ENCODE assay signal across 1 fruit fly cellular context in the genomic region with DNA sequence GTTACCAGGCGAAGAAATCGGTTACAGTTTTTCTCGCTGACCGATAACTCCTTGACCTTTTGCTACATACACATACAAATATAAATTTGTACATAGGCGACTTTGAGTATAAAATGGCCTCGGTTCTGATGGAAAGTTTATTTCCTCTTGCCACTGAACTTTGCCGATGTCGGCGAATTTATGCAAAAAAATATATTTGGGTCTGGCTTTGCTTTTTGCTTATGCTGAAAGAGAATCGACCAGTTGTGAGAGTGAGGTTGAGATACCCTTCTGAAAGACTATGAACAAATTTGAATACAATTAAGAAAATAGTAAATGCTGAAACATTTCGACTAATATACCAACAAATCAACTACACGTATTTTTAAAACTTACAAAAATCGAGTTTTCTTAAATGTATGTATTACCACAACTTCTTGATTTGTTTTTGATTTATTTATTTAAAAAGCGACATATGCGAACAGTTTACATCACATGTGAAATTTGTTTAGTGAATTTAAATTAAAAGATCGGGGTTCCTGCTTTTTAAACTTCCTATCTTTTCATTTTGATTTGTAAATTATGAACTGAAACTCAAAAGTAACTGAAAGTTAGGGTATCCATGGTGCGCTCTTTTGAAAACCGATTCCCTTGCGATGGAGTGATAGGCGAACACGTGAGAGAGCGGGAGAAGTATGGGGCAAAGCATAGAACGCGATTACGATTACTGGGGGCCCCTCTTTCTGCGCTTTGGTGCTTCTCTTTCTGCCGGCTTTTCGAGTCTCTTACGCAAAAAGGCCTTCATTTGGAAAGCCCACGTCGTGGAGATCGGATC.
A peak's percentile ranks its signal among the peaks of the same experiment; 100 is the strongest.
TF ChIP-seq lines count a peak whose summit lies in the region.

No protein-coding gene starts in this region.

TF ChIP-seq in whole organism, embryonic, 481 proteins besides CTCF, POLR2A, EP300 and RAD21 (continued from another document and continues in another):
- TF ChIP-seq zen (tag; optimal IDR thresholded peaks at IDR 0.05; lab: Kevin White, UChicago) = peak; percentile 25
- TF ChIP-seq CG2199 (GFP tag; IDR thresholded peaks at IDR 0.05; lab: Robert Waterston, UW) = no peak
- no peak for TF ChIP-seq pan (optimal IDR thresholded peaks at IDR 0.05; lab: Kevin White, UChicago)
- TF ChIP-seq pan (GFP tag; optimal IDR thresholded peaks at IDR 0.05 in 1 of 2, IDR thresholded peaks at IDR 0.05 in 1 of 2) = peak in 1 of 2 experiments; percentile 11
- peak; percentile 31 for TF ChIP-seq CG6654 (GFP tag; optimal IDR thresholded peaks at IDR 0.05; lab: Kevin White, UChicago)
- TF ChIP-seq CG14965 (GFP tag; optimal IDR thresholded peaks at IDR 0.05; lab: Kevin White, UChicago; ENCODE audit: borderline replicate concordance) = no peak
- TF ChIP-seq CG1602 (GFP tag; optimal IDR thresholded peaks at IDR 0.05; lab: Kevin White, UChicago) = peak; percentile 60
- no peak for TF ChIP-seq ro (GFP tag; IDR thresholded peaks at IDR 0.05; lab: Robert Waterston, UW)
- peak; percentile 34; the same call in 1 of the 2 replicates for TF ChIP-seq onecut (GFP tag; IDR thresholded peaks at IDR 0.05; lab: Robert Waterston, UW)
- peak; percentile 82 for TF ChIP-seq Max (GFP tag; optimal IDR thresholded peaks at IDR 0.05; lab: Kevin White, UChicago)
- no peak for TF ChIP-seq CG10321 (GFP tag; IDR thresholded peaks at IDR 0.05; lab: Robert Waterston, UW)
- peak; percentile 67 for TF ChIP-seq CG6854 (GFP tag; optimal IDR thresholded peaks at IDR 0.05; lab: Kevin White, UChicago)
- TF ChIP-seq emc (GFP tag; optimal IDR thresholded peaks at IDR 0.05; lab: Kevin White, UChicago) = peak; percentile 55
- TF ChIP-seq esg (GFP tag; conservative IDR thresholded peaks at IDR 0.05; lab: Robert Waterston, UW) = peak; percentile 37; the same call in 1 of the 2 replicates
- TF ChIP-seq MBD-R2 (GFP tag; IDR thresholded peaks at IDR 0.05; lab: Robert Waterston, UW) = no peak; the same call in 1 of the 2 replicates
- TF ChIP-seq nerfin-1 (tag; optimal IDR thresholded peaks at IDR 0.05; lab: Kevin White, UChicago) = peak; percentile 66
- TF ChIP-seq Atf-2 (GFP tag; optimal IDR thresholded peaks at IDR 0.05; lab: Kevin White, UChicago) = peak; percentile 67
- TF ChIP-seq CG10979 (tag; optimal IDR thresholded peaks at IDR 0.05; lab: Kevin White, UChicago) = peak; percentile 83
- peak; percentile 45 for TF ChIP-seq Mes4 (GFP tag; optimal IDR thresholded peaks at IDR 0.05; lab: Kevin White, UChicago)
- TF ChIP-seq ems (GFP tag; optimal IDR thresholded peaks at IDR 0.05; lab: Kevin White, UChicago) = peak; percentile 63
- TF ChIP-seq CG18011 (GFP tag; optimal IDR thresholded peaks at IDR 0.05; lab: Kevin White, UChicago) = peak; percentile 31
- peak; percentile 64 for TF ChIP-seq twi (tag; optimal IDR thresholded peaks at IDR 0.05; lab: Kevin White, UChicago)
- TF ChIP-seq CG3065 (GFP tag; optimal IDR thresholded peaks at IDR 0.05; lab: Kevin White, UChicago) = peak; percentile 21
- TF ChIP-seq Hr3 (GFP tag; optimal IDR thresholded peaks at IDR 0.05; lab: Kevin White, UChicago) = peak; percentile 65
- peak; percentile 78 for TF ChIP-seq CG10209 (GFP tag; optimal IDR thresholded peaks at IDR 0.05; lab: Kevin White, UChicago)
- no peak for TF ChIP-seq HmgD (GFP tag; optimal IDR thresholded peaks at IDR 0.05; lab: Kevin White, UChicago)
- TF ChIP-seq unpg (GFP tag; optimal IDR thresholded peaks at IDR 0.05; lab: Kevin White, UChicago) = peak; percentile 64
- TF ChIP-seq chif (GFP tag; optimal IDR thresholded peaks at IDR 0.05; lab: Kevin White, UChicago) = peak; percentile 57 to 67
- peak; percentile 76 for TF ChIP-seq bab2 (GFP tag; optimal IDR thresholded peaks at IDR 0.05; lab: Kevin White, UChicago)
- TF ChIP-seq bowl (GFP tag; IDR thresholded peaks at IDR 0.05; lab: Robert Waterston, UW) = no peak
- no peak for TF ChIP-seq nerfin-2 (GFP tag; IDR thresholded peaks at IDR 0.05; lab: Robert Waterston, UW; ENCODE audit: partially characterized antibody)
- TF ChIP-seq CG13894 (tag; optimal IDR thresholded peaks at IDR 0.05; lab: Kevin White, UChicago) = peak; percentile 55
- peak; percentile 58 for TF ChIP-seq CG34376 (GFP tag; optimal IDR thresholded peaks at IDR 0.05; lab: Kevin White, UChicago)
- peak; percentile 54 for TF ChIP-seq CG9932 (GFP tag; IDR thresholded peaks at IDR 0.05; lab: Robert Waterston, UW)
- no peak for TF ChIP-seq ac (GFP tag; optimal IDR thresholded peaks at IDR 0.05; lab: Kevin White, UChicago)
- peak; percentile 83 for TF ChIP-seq Hand (GFP tag; optimal IDR thresholded peaks at IDR 0.05; lab: Kevin White, UChicago)
- TF ChIP-seq trh (GFP tag; optimal IDR thresholded peaks at IDR 0.05; lab: Kevin White, UChicago) = no peak
- peak; percentile 79 for TF ChIP-seq org-1 (GFP tag; optimal IDR thresholded peaks at IDR 0.05; lab: Kevin White, UChicago)
- peak; percentile 85 for TF ChIP-seq pho (GFP tag; optimal IDR thresholded peaks at IDR 0.05; lab: Kevin White, UChicago)
- no peak for TF ChIP-seq h (optimal IDR thresholded peaks at IDR 0.05; lab: Kevin White, UChicago)
- TF ChIP-seq CG13296 (GFP tag; optimal IDR thresholded peaks at IDR 0.05; lab: Kevin White, UChicago) = peak; percentile 84
- TF ChIP-seq Xbp1 (GFP tag; optimal IDR thresholded peaks at IDR 0.05; lab: Kevin White, UChicago) = peak; percentile 75
- peak; percentile 81 for TF ChIP-seq PHDP (tag; optimal IDR thresholded peaks at IDR 0.05; lab: Kevin White, UChicago)
- TF ChIP-seq CG9817 (tag; optimal IDR thresholded peaks at IDR 0.05; lab: Kevin White, UChicago) = peak; percentile 75
- TF ChIP-seq Hr51 (GFP tag; optimal IDR thresholded peaks at IDR 0.05; lab: Kevin White, UChicago) = peak; percentile 58 to 84
- no peak for TF ChIP-seq aop (GFP tag; IDR thresholded peaks at IDR 0.05; lab: Robert Waterston, UW)
- peak; percentile 58 for TF ChIP-seq vfl (GFP tag; optimal IDR thresholded peaks at IDR 0.05; lab: Kevin White, UChicago)
- TF ChIP-seq wdn (GFP tag; IDR thresholded peaks at IDR 0.05; lab: Robert Waterston, UW) = no peak
- peak; percentile 28 for TF ChIP-seq slou (GFP tag; optimal IDR thresholded peaks at IDR 0.05; lab: Kevin White, UChicago)
- peak; percentile 9 for TF ChIP-seq p53 (GFP tag; optimal IDR thresholded peaks at IDR 0.05; lab: Kevin White, UChicago)
- TF ChIP-seq jing (GFP tag; optimal IDR thresholded peaks at IDR 0.05; lab: Kevin White, UChicago) = no peak
- no peak for TF ChIP-seq Lim3 (GFP tag; IDR thresholded peaks at IDR 0.05; lab: Robert Waterston, UW)
- TF ChIP-seq exex (tag; optimal IDR thresholded peaks at IDR 0.05; lab: Kevin White, UChicago) = peak; percentile 51
- TF ChIP-seq Nf-YA (GFP tag; IDR thresholded peaks at IDR 0.05; lab: Robert Waterston, UW) = no peak
- TF ChIP-seq bcd (GFP tag; optimal IDR thresholded peaks at IDR 0.05; lab: Kevin White, UChicago) = peak; percentile 82
- TF ChIP-seq abd-A (tag; optimal IDR thresholded peaks at IDR 0.05; lab: Kevin White, UChicago) = no peak
- TF ChIP-seq CG12236 (GFP tag; optimal IDR thresholded peaks at IDR 0.05; lab: Kevin White, UChicago) = peak; percentile 35
- TF ChIP-seq CG31441 (GFP tag; IDR thresholded peaks at IDR 0.05; lab: Robert Waterston, UW) = peak; percentile 75
- TF ChIP-seq CG7963 (GFP tag; IDR thresholded peaks at IDR 0.05; lab: Robert Waterston, UW; ENCODE audit: partially characterized antibody) = no peak
- peak; percentile 78 for TF ChIP-seq caup (GFP tag; optimal IDR thresholded peaks at IDR 0.05; lab: Kevin White, UChicago; ENCODE audit: severe bottlenecking)
- TF ChIP-seq ftz-f1 (GFP tag; optimal IDR thresholded peaks at IDR 0.05; lab: Kevin White, UChicago) = no peak
- no peak for TF ChIP-seq hb (GFP tag; IDR thresholded peaks at IDR 0.05; lab: Robert Waterston, UW; ENCODE audit: partially characterized antibody)
- TF ChIP-seq wek (GFP tag; optimal IDR thresholded peaks at IDR 0.05; lab: Kevin White, UChicago) = no peak
- TF ChIP-seq ERR (GFP tag; optimal IDR thresholded peaks at IDR 0.05; lab: Kevin White, UChicago) = peak; percentile 52
- peak; percentile 70 for TF ChIP-seq nau (GFP tag; optimal IDR thresholded peaks at IDR 0.05; lab: Kevin White, UChicago)
- TF ChIP-seq Adf1 (GFP tag; IDR thresholded peaks at IDR 0.05; lab: Robert Waterston, UW) = no peak
- peak; percentile 38 for TF ChIP-seq oc (tag; optimal IDR thresholded peaks at IDR 0.05; lab: Kevin White, UChicago)
- TF ChIP-seq CG16815 (GFP tag; optimal IDR thresholded peaks at IDR 0.05; lab: Kevin White, UChicago) = peak; percentile 80
- no peak for TF ChIP-seq CG6689 (GFP tag; IDR thresholded peaks at IDR 0.05; lab: Robert Waterston, UW)
- TF ChIP-seq sens-2 (GFP tag; IDR thresholded peaks at IDR 0.05; lab: Robert Waterston, UW) = no peak
- no peak for TF ChIP-seq mld (GFP tag; IDR thresholded peaks at IDR 0.05; lab: Robert Waterston, UW; ENCODE audit: partially characterized antibody)
- peak; percentile 56 for TF ChIP-seq Mad (GFP tag; optimal IDR thresholded peaks at IDR 0.05; lab: Kevin White, UChicago)
- no peak for TF ChIP-seq sr (GFP tag; IDR thresholded peaks at IDR 0.05; lab: Robert Waterston, UW)
- peak; percentile 60 for TF ChIP-seq Fer2 (tag; optimal IDR thresholded peaks at IDR 0.05; lab: Kevin White, UChicago)
- peak; percentile 60 for TF ChIP-seq Ets65A (GFP tag; lab: Kevin White, UChicago)
- TF ChIP-seq pfk (GFP tag; optimal IDR thresholded peaks at IDR 0.05; lab: Kevin White, UChicago) = no peak
- TF ChIP-seq Dek (tag; optimal IDR thresholded peaks at IDR 0.05; lab: Kevin White, UChicago) = peak; percentile 78
- TF ChIP-seq CG3163 (GFP tag; optimal IDR thresholded peaks at IDR 0.05; lab: Kevin White, UChicago) = peak; percentile 84
- no peak for TF ChIP-seq CG1603 (tag; optimal IDR thresholded peaks at IDR 0.05; lab: Kevin White, UChicago)
- no peak for TF ChIP-seq Bgb (GFP tag; IDR thresholded peaks at IDR 0.05; lab: Robert Waterston, UW; ENCODE audit: partially characterized antibody)
- no peak for TF ChIP-seq Dfd (GFP tag; optimal IDR thresholded peaks at IDR 0.05; lab: Kevin White, UChicago)
- peak; percentile 41; the same call in 1 of the 3 replicates for TF ChIP-seq CG11695 (GFP tag; IDR thresholded peaks at IDR 0.05; lab: Robert Waterston, UW)
- TF ChIP-seq Lpt (GFP tag; optimal IDR thresholded peaks at IDR 0.05; lab: Kevin White, UChicago) = no peak
- TF ChIP-seq Rx (GFP tag; IDR thresholded peaks at IDR 0.05; lab: Robert Waterston, UW) = no peak
- no peak for TF ChIP-seq z (GFP tag; IDR thresholded peaks at IDR 0.05; lab: Robert Waterston, UW)
- TF ChIP-seq CG5180 (GFP tag; optimal IDR thresholded peaks at IDR 0.05; lab: Kevin White, UChicago) = peak; percentile 56
- peak; percentile 66 to 76 for TF ChIP-seq dpn (GFP tag; optimal IDR thresholded peaks at IDR 0.05; lab: Kevin White, UChicago)
- peak; percentile 84 for TF ChIP-seq Oli (tag; optimal IDR thresholded peaks at IDR 0.05; lab: Kevin White, UChicago)
- peak; percentile 77 for TF ChIP-seq odd (GFP tag; optimal IDR thresholded peaks at IDR 0.05; lab: Kevin White, UChicago)
- TF ChIP-seq CG2889 (GFP tag; IDR thresholded peaks at IDR 0.05; lab: Robert Waterston, UW) = no peak
- peak; percentile 10 for TF ChIP-seq CG4282 (GFP tag; optimal IDR thresholded peaks at IDR 0.05; lab: Kevin White, UChicago)
- no peak for TF ChIP-seq ci (GFP tag; IDR thresholded peaks at IDR 0.05; lab: Robert Waterston, UW)
- peak; percentile 19; the same call in 1 of the 2 replicates for TF ChIP-seq NFAT (GFP tag; IDR thresholded peaks at IDR 0.05; lab: Robert Waterston, UW)
- TF ChIP-seq dimm (GFP tag; IDR thresholded peaks at IDR 0.05; lab: Robert Waterston, UW) = no peak
- TF ChIP-seq CG13424 (tag; optimal IDR thresholded peaks at IDR 0.05; lab: Kevin White, UChicago) = peak; percentile 85
- TF ChIP-seq CG30020 (tag; optimal IDR thresholded peaks at IDR 0.05; lab: Kevin White, UChicago) = peak; percentile 43
- no peak for TF ChIP-seq CG12071 (GFP tag; optimal IDR thresholded peaks at IDR 0.05; lab: Kevin White, UChicago)
- peak; percentile 53 for TF ChIP-seq Ptx1 (GFP tag; IDR thresholded peaks at IDR 0.05; lab: Robert Waterston, UW)
- TF ChIP-seq CG34422 (GFP tag; IDR thresholded peaks at IDR 0.05; lab: Robert Waterston, UW) = no peak
- no peak for TF ChIP-seq gfzf (GFP tag; optimal IDR thresholded peaks at IDR 0.05; lab: Kevin White, UChicago)
- no peak for TF ChIP-seq CG18764 (GFP tag; optimal IDR thresholded peaks at IDR 0.05; lab: Kevin White, UChicago)
- TF ChIP-seq CG15011 (GFP tag; optimal IDR thresholded peaks at IDR 0.05; lab: Kevin White, UChicago) = peak; percentile 85
- no peak for TF ChIP-seq sc (optimal IDR thresholded peaks at IDR 0.05; lab: Kevin White, UChicago)
- TF ChIP-seq sc (GFP tag; optimal IDR thresholded peaks at IDR 0.05; lab: Kevin White, UChicago) = peak; percentile 61
- TF ChIP-seq Blimp-1 (GFP tag; optimal IDR thresholded peaks at IDR 0.05; lab: Kevin White, UChicago) = peak; percentile 65
- TF ChIP-seq stwl (tag; optimal IDR thresholded peaks at IDR 0.05; lab: Kevin White, UChicago) = no peak
- TF ChIP-seq CG7987 (GFP tag; optimal IDR thresholded peaks at IDR 0.05; lab: Kevin White, UChicago) = no peak
- no peak for TF ChIP-seq CG3847 (GFP tag; IDR thresholded peaks at IDR 0.05; lab: Robert Waterston, UW)
- peak in 1 of 3 experiments; percentile 68 for TF ChIP-seq Stat92E (GFP tag; optimal IDR thresholded peaks at IDR 0.05; lab: Kevin White, UChicago)
- peak; percentile 62 for TF ChIP-seq CG15696 (tag; optimal IDR thresholded peaks at IDR 0.05; lab: Kevin White, UChicago)
- TF ChIP-seq chm (GFP tag; IDR thresholded peaks at IDR 0.05; lab: Robert Waterston, UW) = no peak
- no peak for TF ChIP-seq amos (GFP tag; IDR thresholded peaks at IDR 0.05; lab: Robert Waterston, UW; ENCODE audit: partially characterized antibody)
- no peak for TF ChIP-seq fd64A (GFP tag; optimal IDR thresholded peaks at IDR 0.05; lab: Kevin White, UChicago)
- TF ChIP-seq CG14441 (GFP tag; IDR thresholded peaks at IDR 0.05; lab: Robert Waterston, UW) = 0 out of 2 replicates have a peak, but pooled peaks have one; percentile 13
- no peak for TF ChIP-seq CG11696 (GFP tag; IDR thresholded peaks at IDR 0.05; lab: Robert Waterston, UW)
- peak; percentile 42 for TF ChIP-seq gcm2 (GFP tag; optimal IDR thresholded peaks at IDR 0.05; lab: Kevin White, UChicago)
- TF ChIP-seq CG11504 (tag; optimal IDR thresholded peaks at IDR 0.05; lab: Kevin White, UChicago) = peak; percentile 85
- TF ChIP-seq ranshi (GFP tag; IDR thresholded peaks at IDR 0.05; lab: Robert Waterston, UW) = no peak
- TF ChIP-seq CG6254 (GFP tag; optimal IDR thresholded peaks at IDR 0.05; lab: Kevin White, UChicago) = peak; percentile 65
- TF ChIP-seq so (GFP tag; IDR thresholded peaks at IDR 0.05; lab: Robert Waterston, UW) = no peak
- no peak for TF ChIP-seq CG15479 (GFP tag; optimal IDR thresholded peaks at IDR 0.05; lab: Kevin White, UChicago)
- peak; percentile 39 for TF ChIP-seq Sry-δ (GFP tag; optimal IDR thresholded peaks at IDR 0.05; lab: Kevin White, UChicago)
- peak; percentile 88 for TF ChIP-seq CG7839 (tag; optimal IDR thresholded peaks at IDR 0.05; lab: Kevin White, UChicago)
